Fruit fly (Drosophila melanogaster): Measurements from ENCODE around the gene CG2540.

CG2540 gene

dm6 chrX:12631317-12632156 lies 1.9 kb downstream of the CG2540 start, which contains the start of gene Tomosyn:
Tomosyn (plus strand) TSS chrX:12631605.
- TF ChIP-seq fd96Ca (GFP tag; IDR thresholded peaks at IDR 0.05) (no peak), CG8301 (tag; optimal IDR thresholded peaks at IDR 0.05) (no peak), CG15710 (tag; optimal IDR thresholded peaks at IDR 0.05) (peak; percentile 23), CG13204 (GFP tag; optimal IDR thresholded peaks at IDR 0.05) (no peak), CG10348 (GFP tag; IDR thresholded peaks at IDR 0.05) (no peak), D1 (tag; optimal IDR thresholded peaks at IDR 0.05) (no peak), rn (GFP tag; IDR thresholded peaks at IDR 0.05) (no peak), CG32121 (GFP tag; IDR thresholded peaks at IDR 0.05) (no peak), CG14655 (GFP tag; optimal IDR thresholded peaks at IDR 0.05) (no peak), gl (tag; optimal IDR thresholded peaks at IDR 0.05) (no peak), Snoo (tag; optimal IDR thresholded peaks at IDR 0.05) (no peak), CG17806 (tag; optimal IDR thresholded peaks at IDR 0.05) (no peak), CG34367 (tag; optimal IDR thresholded peaks at IDR 0.05) (no peak), CG9948 (tag; optimal IDR thresholded peaks at IDR 0.05) (no peak), Ets98B (GFP tag; IDR thresholded peaks at IDR 0.05) (0 out of 2 replicates have a peak, but pooled peaks have one; percentile 14), Pif1B (GFP tag; optimal IDR thresholded peaks at IDR 0.05) (no peak), EcR (GFP tag; optimal IDR thresholded peaks at IDR 0.05) (peak; percentile 35), CG8159 (tag; optimal IDR thresholded peaks at IDR 0.05) (no peak), CG12605 (GFP tag; IDR thresholded peaks at IDR 0.05) (no peak; the same call in 1 of the 2 replicates), Pif1A (GFP tag; optimal IDR thresholded peaks at IDR 0.05) (no peak), CG4496 (GFP tag; IDR thresholded peaks at IDR 0.05) (no peak)

dm6 chrX:12632157-12632422 lies 2.4 kb downstream of the CG2540 start:
- TF ChIP-seq Pif1A (GFP tag; optimal IDR thresholded peaks at IDR 0.05) = no peak
- TF ChIP-seq D1 (tag; optimal IDR thresholded peaks at IDR 0.05) = no peak

- no peak for TF ChIP-seq Snoo (tag; optimal IDR thresholded peaks at IDR 0.05)
- TF ChIP-seq CG9948 (tag; optimal IDR thresholded peaks at IDR 0.05) = no peak
- TF ChIP-seq CG8301 (tag; optimal IDR thresholded peaks at IDR 0.05) = no peak
- TF ChIP-seq Pif1A (GFP tag; optimal IDR thresholded peaks at IDR 0.05) = no peak
- no peak for TF ChIP-seq rn (GFP tag; IDR thresholded peaks at IDR 0.05)
Measured at dm6 chrX:12633204-12633603, 3.5 kb downstream of the CG2540 start.

dm6 chrX:12633992-12634391 lies 4.3 kb downstream of the CG2540 start:
- no peak for TF ChIP-seq CG8159 (tag; optimal IDR thresholded peaks at IDR 0.05)
- no peak for TF ChIP-seq EcR (GFP tag; optimal IDR thresholded peaks at IDR 0.05)
- no peak for TF ChIP-seq rn (GFP tag; IDR thresholded peaks at IDR 0.05)
- TF ChIP-seq CG32121 (GFP tag; IDR thresholded peaks at IDR 0.05) = no peak
- no peak for TF ChIP-seq CG4496 (GFP tag; IDR thresholded peaks at IDR 0.05)
- TF ChIP-seq Ets98B (GFP tag; IDR thresholded peaks at IDR 0.05) = no peak
- TF ChIP-seq Snoo (tag; optimal IDR thresholded peaks at IDR 0.05) = no peak
- no peak for TF ChIP-seq CG17806 (tag; optimal IDR thresholded peaks at IDR 0.05)
- TF ChIP-seq CG12605 (GFP tag; IDR thresholded peaks at IDR 0.05) = no peak
- TF ChIP-seq CG10348 (GFP tag; IDR thresholded peaks at IDR 0.05) = no peak
- no peak for TF ChIP-seq CG14655 (GFP tag; optimal IDR thresholded peaks at IDR 0.05)
- no peak for TF ChIP-seq CG8301 (tag; optimal IDR thresholded peaks at IDR 0.05)
- no peak for TF ChIP-seq CG9948 (tag; optimal IDR thresholded peaks at IDR 0.05)
- no peak for TF ChIP-seq D1 (tag; optimal IDR thresholded peaks at IDR 0.05)
- TF ChIP-seq Pif1A (GFP tag; optimal IDR thresholded peaks at IDR 0.05) = no peak
- no peak for TF ChIP-seq CG13204 (GFP tag; optimal IDR thresholded peaks at IDR 0.05)
- TF ChIP-seq gl (tag; optimal IDR thresholded peaks at IDR 0.05) = no peak

dm6 chrX:12645361-12645760 lies 15.7 kb downstream of the CG2540 start:
- TF ChIP-seq CG4496 (GFP tag; IDR thresholded peaks at IDR 0.05) (no peak), CG13204 (GFP tag; optimal IDR thresholded peaks at IDR 0.05) (no peak), Pif1A (GFP tag; optimal IDR thresholded peaks at IDR 0.05) (no peak), Snoo (tag; optimal IDR thresholded peaks at IDR 0.05) (no peak), EcR (GFP tag; optimal IDR thresholded peaks at IDR 0.05) (no peak), Pif1B (GFP tag; optimal IDR thresholded peaks at IDR 0.05) (no peak), CG12605 (GFP tag; IDR thresholded peaks at IDR 0.05) (no peak), CG17806 (tag; optimal IDR thresholded peaks at IDR 0.05) (no peak), CG8301 (tag; optimal IDR thresholded peaks at IDR 0.05) (no peak), rn (GFP tag; IDR thresholded peaks at IDR 0.05) (no peak), fd96Ca (GFP tag; IDR thresholded peaks at IDR 0.05) (no peak), D1 (tag; optimal IDR thresholded peaks at IDR 0.05) (no peak)

dm6 chrX:12651613-12652012 lies 21.9 kb downstream of the CG2540 start:
- TF ChIP-seq CG8301 (tag; optimal IDR thresholded peaks at IDR 0.05) (no peak), CG4496 (GFP tag; IDR thresholded peaks at IDR 0.05) (no peak), Ets98B (GFP tag; IDR thresholded peaks at IDR 0.05) (no peak), CG10348 (GFP tag; IDR thresholded peaks at IDR 0.05) (no peak), CG14655 (GFP tag; optimal IDR thresholded peaks at IDR 0.05) (no peak), CG12605 (GFP tag; IDR thresholded peaks at IDR 0.05) (no peak), Pif1B (GFP tag; optimal IDR thresholded peaks at IDR 0.05) (no peak)

- TF ChIP-seq CG13204 (GFP tag; optimal IDR thresholded peaks at IDR 0.05) = no peak
- TF ChIP-seq fd96Ca (GFP tag; IDR thresholded peaks at IDR 0.05) = peak; percentile 65; the same call in 2 of the 3 replicates
- TF ChIP-seq CG8159 (tag; optimal IDR thresholded peaks at IDR 0.05) = peak; percentile 11
- TF ChIP-seq Ets98B (GFP tag; IDR thresholded peaks at IDR 0.05) = peak; percentile 58
Measured at dm6 chrX:12653574-12653973, 23.9 kb downstream of the CG2540 start, which contains the start of gene CkIalpha. CkIalpha (plus strand) TSS chrX:12653626.

Measured in whole organism, pupa.